Worm (Caenorhabditis elegans) whole organism, midembryonic: Measurements from ENCODE around the gene lys-10.

ENCODE experiments used
- T22C8.4 ChIP-seq: fragments of 200-800 bp; sonication (Bioruptor generic); IDR thresholded peaks from 2 replicates; pipeline ENCODE4 v1.3.6; 2022; ENCODE audit warnings: missing genetic modification characterization, missing compliant biosample characterization
- cog-1 ChIP-seq: sonication (generic microtip); optimal IDR thresholded peaks from 2 replicates; lab custom pipeline; 2016; ENCODE audit warnings: missing genetic modification characterization, missing compliant biosample characterization
- flt-1 ChIP-seq: fragments of 200-800 bp; sonication (Bioruptor generic); IDR thresholded peaks from 2 replicates; pipeline ENCODE4 v1.3.6; 2022; ENCODE audit warnings: missing genetic modification characterization, missing compliant biosample characterization
- klf-2 ChIP-seq: fragments of 200-800 bp; sonication (Bioruptor generic); conservative IDR thresholded peaks from 2 replicates; pipeline ENCODE4 v1.3.6; 2022; ENCODE audit warnings: missing genetic modification reagents, missing genetic modification characterization, missing compliant biosample characterization
- med-1 ChIP-seq: sonication (generic microtip); optimal IDR thresholded peaks from 2 replicates; lab custom pipeline; 2017; ENCODE audit warnings: missing genetic modification characterization, mild to moderate bottlenecking, missing compliant biosample characterization, antibody characterized with exemption, missing genetic modification reagents; ENCODE audit not compliant: insufficient read depth
- ref-1 ChIP-seq: fragments of 200-800 bp; sonication (Bioruptor generic); conservative IDR thresholded peaks from 2 replicates; pipeline ENCODE4 v1.3.6; 2022; ENCODE audit warnings: missing genetic modification reagents, missing genetic modification characterization, missing compliant biosample characterization
- tab-1 ChIP-seq: fragments of 200-800 bp; sonication (Bioruptor generic); IDR thresholded peaks from 2 replicates; pipeline ENCODE4 v1.3.6; 2022; ENCODE audit warnings: missing genetic modification characterization, missing compliant biosample characterization
- ztf-23 ChIP-seq: fragments of 200-800 bp; sonication (Bioruptor generic); IDR thresholded peaks from 2 replicates; pipeline ENCODE4 v1.3.6; 2022; ENCODE audit warnings: missing genetic modification reagents, missing genetic modification characterization, missing compliant biosample characterization
- ztf-29 ChIP-seq: fragments of 200-800 bp; sonication (Bioruptor generic); IDR thresholded peaks from 2 replicates; pipeline ENCODE4 v1.3.6; 2022; ENCODE audit warnings: missing genetic modification reagents, missing genetic modification characterization, missing compliant biosample characterization

Gene lys-10

DNA sequence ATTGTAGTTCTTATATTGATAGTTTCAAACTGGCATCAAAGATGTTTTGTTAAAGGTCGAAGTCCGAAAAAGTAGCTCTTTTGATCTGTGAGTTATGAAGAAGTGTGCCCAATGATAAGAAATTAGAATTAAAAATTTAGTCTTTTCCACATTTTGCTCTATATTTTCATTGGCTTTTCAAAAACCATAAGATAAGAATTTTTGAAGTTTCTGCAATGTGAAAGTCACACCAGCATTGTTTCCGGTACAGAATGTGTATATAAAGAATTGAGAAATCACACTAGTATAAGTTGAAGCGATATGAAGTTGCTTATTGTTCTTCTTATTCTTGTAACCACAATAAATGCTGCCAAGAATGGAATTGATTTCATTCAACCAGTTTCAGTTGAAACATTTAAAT, at the start of gene lys-10:
Gene lys-10, plus strand, starts transcription at position 301 of the 400 bp plus-strand sequence.
- TF ChIP-seq ztf-23 (GFP tag; lab: Robert Waterston, UW): no peak
- TF ChIP-seq med-1: no peak
- no peak for TF ChIP-seq cog-1 (tag; lab: Kevin White, UChicago)
- no peak for TF ChIP-seq klf-2
- no peak for TF ChIP-seq T22C8.4 (GFP tag; lab: Robert Waterston, UW)
- TF ChIP-seq ref-1 (GFP tag; lab: Robert Waterston, UW): no peak
- no peak for TF ChIP-seq ztf-29
- no peak for TF ChIP-seq tab-1
- no peak for TF ChIP-seq flt-1 (GFP tag; lab: Robert Waterston, UW)

DNA sequence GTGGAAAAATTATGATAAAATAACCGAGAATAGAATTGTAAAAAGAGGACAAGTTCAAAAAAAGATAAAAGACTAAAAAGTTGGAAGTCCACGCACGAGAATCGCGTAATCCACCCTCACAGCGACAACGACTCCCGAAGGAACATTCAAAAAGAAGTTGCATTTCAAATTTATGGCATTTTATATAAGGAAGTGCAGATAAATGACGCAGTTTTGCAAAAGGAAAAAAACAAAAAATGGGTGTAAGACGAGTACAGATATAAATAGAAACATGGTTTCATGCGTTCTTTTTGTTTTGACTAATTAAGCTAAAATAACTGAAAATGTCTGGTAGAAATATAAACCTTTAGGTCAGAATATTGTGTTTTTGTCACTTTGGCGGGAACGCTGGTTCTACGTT, 49.4 kb upstream of the lys-10 start:
- no peak for TF ChIP-seq cog-1 (tag; lab: Kevin White, UChicago)
- TF ChIP-seq med-1: no peak
- TF ChIP-seq T22C8.4 (GFP tag; lab: Robert Waterston, UW): no peak

DNA sequence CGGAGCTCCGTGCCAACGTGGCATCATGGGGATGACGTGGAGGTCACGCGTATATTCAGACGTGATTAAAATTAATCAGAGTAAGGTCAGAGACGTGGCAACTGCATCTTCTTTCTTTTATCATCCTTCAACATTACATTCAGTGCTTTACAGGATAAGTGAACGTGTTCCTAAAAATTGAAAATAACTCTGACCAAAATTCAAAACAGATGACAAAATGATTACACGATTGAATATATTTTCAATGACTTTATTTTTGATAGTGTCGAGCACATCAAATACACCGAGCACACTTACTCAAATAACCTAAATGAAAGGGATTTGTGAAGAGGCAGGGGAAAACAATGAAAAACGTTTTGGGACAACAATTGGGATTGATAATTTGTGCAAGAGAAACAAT, 46.3 kb upstream of the lys-10 start, which contains the start of gene K07H8.9:
Gene K07H8.9, minus strand, starts transcription at position 125 of the 400 bp plus-strand sequence.
- TF ChIP-seq cog-1 (tag; lab: Kevin White, UChicago) (no peak), tab-1 (no peak), klf-2 (no peak), ztf-29 (no peak), med-1 (no peak), flt-1 (GFP tag; lab: Robert Waterston, UW) (no peak), ztf-23 (GFP tag; lab: Robert Waterston, UW) (no peak), ref-1 (GFP tag; lab: Robert Waterston, UW) (no peak), T22C8.4 (GFP tag; lab: Robert Waterston, UW) (no peak)

DNA sequence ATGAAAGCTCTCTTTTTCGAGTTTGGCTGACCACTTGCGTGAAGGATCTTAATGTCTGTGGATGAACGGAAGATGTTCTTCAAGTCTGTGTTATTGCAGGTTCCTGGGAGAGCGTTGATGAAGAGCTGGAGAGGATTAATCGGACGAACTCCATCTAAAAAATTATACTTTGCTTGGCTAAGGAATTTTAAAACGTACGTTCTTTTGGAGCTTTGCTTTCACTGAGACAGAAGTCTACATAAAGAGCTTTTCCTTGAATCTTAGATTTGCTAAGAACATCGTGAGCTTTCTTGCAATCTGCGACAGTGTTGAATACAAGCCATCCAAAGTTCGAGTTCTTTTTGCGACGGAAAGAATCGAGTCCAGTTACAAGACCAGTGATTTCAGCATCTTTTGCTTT, 45.3 kb upstream of the lys-10 start:
- TF ChIP-seq med-1 (no peak), ref-1 (GFP tag; lab: Robert Waterston, UW) (no peak), klf-2 (no peak), tab-1 (no peak), flt-1 (GFP tag; lab: Robert Waterston, UW) (no peak), ztf-29 (no peak), T22C8.4 (GFP tag; lab: Robert Waterston, UW) (no peak), cog-1 (tag; lab: Kevin White, UChicago) (no peak), ztf-23 (GFP tag; lab: Robert Waterston, UW) (no peak)

DNA sequence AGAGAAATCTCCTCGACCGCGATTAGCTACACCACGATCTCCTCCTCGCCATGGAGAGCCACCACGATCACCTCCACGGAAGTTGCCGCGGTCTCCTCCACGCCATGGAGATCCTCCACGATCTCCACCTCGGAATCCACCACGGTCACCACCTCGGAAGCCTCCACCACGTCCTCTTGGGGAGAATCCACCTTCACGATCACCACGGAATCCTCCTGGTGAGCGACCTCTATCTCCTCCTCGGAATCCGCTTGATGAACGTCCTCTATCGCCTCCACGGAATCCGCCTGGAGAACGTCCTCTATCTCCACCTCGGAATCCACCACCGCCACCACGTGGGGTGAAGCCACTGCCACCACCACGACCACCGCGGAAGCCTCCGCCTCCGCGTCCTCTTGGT, 43.5 kb upstream of the lys-10 start:
- TF ChIP-seq T22C8.4 (GFP tag; lab: Robert Waterston, UW) (no peak), med-1 (no peak), ztf-29 (no peak), klf-2 (no peak), cog-1 (tag; lab: Kevin White, UChicago) (no peak), ref-1 (GFP tag; lab: Robert Waterston, UW) (no peak), flt-1 (GFP tag; lab: Robert Waterston, UW) (no peak), tab-1 (no peak), ztf-23 (GFP tag; lab: Robert Waterston, UW) (no peak)

DNA sequence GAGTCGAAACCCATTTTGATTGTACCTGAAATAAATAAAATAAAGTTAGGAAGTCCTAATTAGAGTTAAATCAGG, 43.3 kb upstream of the lys-10 start, which contains the start of gene nucl-1:
Gene nucl-1, minus strand, starts transcription at position 26 of the 75 bp plus-strand sequence.
- TF ChIP-seq med-1: no peak
- no peak for TF ChIP-seq klf-2
- TF ChIP-seq tab-1: no peak
- TF ChIP-seq flt-1 (GFP tag; lab: Robert Waterston, UW): no peak
- TF ChIP-seq ztf-23 (GFP tag; lab: Robert Waterston, UW): no peak
- no peak for TF ChIP-seq T22C8.4 (GFP tag; lab: Robert Waterston, UW)

DNA sequence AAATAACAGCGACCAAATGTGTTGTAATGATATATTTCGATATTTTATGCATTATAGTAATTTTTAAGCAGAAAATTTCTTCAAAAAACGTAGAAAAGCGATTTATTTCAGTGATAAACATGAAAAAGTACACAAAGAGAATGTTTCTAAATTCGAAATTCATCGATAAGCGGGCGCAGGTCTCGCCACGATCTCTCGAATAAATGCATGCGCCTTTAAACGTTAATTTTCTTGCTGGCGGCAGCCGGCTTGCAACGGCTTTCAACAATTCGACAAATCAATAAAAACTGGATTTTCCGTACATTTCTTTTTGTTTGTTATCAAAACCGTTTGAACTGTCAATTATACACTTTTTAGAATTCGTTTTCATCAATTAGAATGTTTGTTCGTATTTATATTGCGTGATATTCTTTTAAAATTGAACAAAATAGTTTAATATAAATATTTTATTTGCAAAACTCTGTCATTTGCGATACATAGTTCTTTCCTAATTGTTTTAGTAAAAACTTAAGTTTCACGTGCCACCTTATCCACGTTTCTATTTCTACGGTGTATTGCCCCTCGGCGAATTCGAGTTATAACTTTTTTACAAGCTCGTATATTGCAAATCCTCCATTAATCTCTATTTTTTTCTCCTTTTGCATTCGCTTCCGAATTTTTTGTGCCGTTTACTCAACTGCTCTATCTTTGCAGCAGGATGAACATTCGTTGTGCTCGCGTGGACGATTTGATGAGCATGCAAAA, 42.9 kb upstream of the lys-10 start, which contains the start of gene daf-31:
Gene daf-31, plus strand, starts transcription at position 694 of the 744 bp plus-strand sequence.
- no peak for TF ChIP-seq ztf-23 (GFP tag; lab: Robert Waterston, UW)
- no peak for TF ChIP-seq T22C8.4 (GFP tag; lab: Robert Waterston, UW)
- no peak for TF ChIP-seq cog-1 (tag; lab: Kevin White, UChicago)
- TF ChIP-seq tab-1: no peak
- no peak for TF ChIP-seq klf-2
- no peak for TF ChIP-seq ref-1 (GFP tag; lab: Robert Waterston, UW)
- 0 out of 2 replicates have a peak, but pooled peaks have one; percentile 39 for TF ChIP-seq ztf-29

DNA sequence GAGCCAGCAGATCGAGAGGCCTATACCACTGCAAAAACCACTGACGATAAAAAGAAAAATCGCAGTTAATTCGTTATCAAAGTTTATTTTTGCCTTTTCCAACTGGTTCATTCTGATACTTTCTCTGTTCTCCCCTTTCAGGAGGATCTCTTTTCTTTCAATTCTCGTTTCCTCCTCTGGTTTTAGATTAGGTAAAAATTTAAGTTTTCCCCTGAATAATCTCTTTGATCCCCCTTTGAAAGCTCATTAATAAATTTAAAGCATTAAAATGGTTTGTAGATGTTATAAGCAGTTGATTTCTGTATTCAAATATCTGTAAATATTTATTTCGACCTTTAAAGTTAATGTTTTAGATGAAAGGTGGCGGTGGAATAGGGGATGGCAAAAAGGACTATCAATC, 41.4 kb upstream of the lys-10 start, which contains the start of gene K07H8.2:
Gene K07H8.2, plus strand, starts transcription at position 301 of the 400 bp plus-strand sequence.
- no peak for TF ChIP-seq ztf-23 (GFP tag; lab: Robert Waterston, UW)

DNA sequence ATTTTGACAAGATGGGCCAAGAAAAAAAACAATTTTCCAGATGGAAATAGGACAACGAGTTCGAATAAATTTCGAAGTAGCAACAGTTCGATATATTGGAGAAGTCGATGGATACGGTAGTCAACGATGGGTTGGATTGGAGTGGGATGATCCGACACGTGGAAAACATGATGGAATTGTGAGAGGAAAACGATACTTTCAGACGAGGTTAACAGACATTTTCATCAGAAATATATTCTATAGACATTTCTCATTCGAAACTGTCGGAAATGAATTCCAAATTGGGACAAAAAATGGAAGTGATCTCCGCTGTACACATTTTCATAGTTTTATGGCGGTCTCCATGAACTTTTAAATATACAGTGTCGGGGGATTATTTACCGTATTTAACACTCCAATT, 38.0 kb upstream of the lys-10 start, which contains the start of gene tbce-1:
Gene tbce-1, plus strand, starts transcription at position 41 of the 400 bp plus-strand sequence.
- TF ChIP-seq T22C8.4 (GFP tag; lab: Robert Waterston, UW): no peak
- TF ChIP-seq ztf-29: no peak
- TF ChIP-seq ref-1 (GFP tag; lab: Robert Waterston, UW): no peak
- no peak for TF ChIP-seq tab-1
- TF ChIP-seq cog-1 (tag; lab: Kevin White, UChicago): no peak
- TF ChIP-seq med-1: no peak
- TF ChIP-seq klf-2: no peak
- TF ChIP-seq flt-1 (GFP tag; lab: Robert Waterston, UW): no peak
- no peak for TF ChIP-seq ztf-23 (GFP tag; lab: Robert Waterston, UW)

DNA sequence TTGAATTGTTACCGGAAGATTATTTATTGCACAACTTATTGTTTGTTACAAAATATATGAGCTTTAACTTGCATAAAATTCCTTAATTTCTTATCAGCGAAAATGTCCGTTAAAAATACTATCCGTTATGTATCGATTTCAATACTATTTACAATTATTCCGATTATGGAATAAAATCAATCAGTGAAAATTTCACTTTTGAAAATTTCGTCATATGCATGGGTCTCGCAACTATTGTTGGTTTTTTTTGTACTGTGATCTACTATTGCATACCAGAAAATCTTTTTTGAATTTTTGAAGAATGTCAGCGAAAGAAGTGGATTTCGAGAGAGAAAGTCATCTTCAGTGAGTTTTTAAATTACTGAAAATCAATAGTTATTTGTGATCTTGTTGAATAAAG, 35.4 kb upstream of the lys-10 start, which contains the start of gene nprl-3:
Gene nprl-3, plus strand, starts transcription at position 301 of the 400 bp plus-strand sequence.
- TF ChIP-seq ref-1 (GFP tag; lab: Robert Waterston, UW): no peak
- TF ChIP-seq klf-2: no peak
- TF ChIP-seq ztf-23 (GFP tag; lab: Robert Waterston, UW): no peak
- no peak for TF ChIP-seq med-1
- TF ChIP-seq T22C8.4 (GFP tag; lab: Robert Waterston, UW): no peak
- no peak for TF ChIP-seq ztf-29
- TF ChIP-seq flt-1 (GFP tag; lab: Robert Waterston, UW): no peak
- no peak for TF ChIP-seq tab-1
- no peak for TF ChIP-seq cog-1 (tag; lab: Kevin White, UChicago)

DNA sequence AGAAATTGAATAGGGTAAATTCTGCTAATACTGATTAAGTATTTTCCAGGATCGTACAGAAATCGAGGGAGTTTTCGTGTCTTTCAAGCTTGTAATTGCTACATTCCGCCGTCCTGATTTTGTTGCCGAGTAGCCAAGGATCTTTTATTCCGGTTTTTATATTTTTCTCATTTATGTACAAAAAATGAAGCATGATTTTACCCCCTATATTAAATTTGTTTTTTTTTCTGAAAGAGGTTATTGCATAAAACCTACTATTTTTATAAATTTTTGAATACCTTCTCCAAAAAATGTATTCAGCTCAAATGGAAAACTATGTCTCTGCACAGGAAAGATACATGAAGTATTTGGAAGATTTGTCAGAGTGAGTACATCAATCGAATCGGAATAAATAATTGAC, 33.0 kb upstream of the lys-10 start, which contains the start of gene F35H10.6:
Gene F35H10.6, plus strand, starts transcription at position 301 of the 400 bp plus-strand sequence.
- TF ChIP-seq klf-2: no peak
- TF ChIP-seq ztf-23 (GFP tag; lab: Robert Waterston, UW): no peak
- no peak for TF ChIP-seq ztf-29
- no peak for TF ChIP-seq T22C8.4 (GFP tag; lab: Robert Waterston, UW)
- TF ChIP-seq cog-1 (tag; lab: Kevin White, UChicago): no peak
